Worm (Caenorhabditis elegans): Measurements from ENCODE around the gene rpl-42.
A peak's percentile ranks its signal among the peaks of the same experiment; 100 is the strongest.

rpl-42 gene

ce11 chrII:11096233-11096632 is 3.7 kb downstream of the rpl-42 start, which contains the start of gene nbs-1 (continued):
- TF ChIP-seq bed-2 (GFP tag; IDR thresholded peaks at IDR 0.05), result no peak
- peak; percentile 51 for TF ChIP-seq hrde-1 (tag; optimal IDR thresholded peaks at IDR 0.05; ENCODE audit: borderline replicate concordance)
- TF ChIP-seq xnd-1 (tag; optimal IDR thresholded peaks at IDR 0.05), result peak; percentile 38
- TF ChIP-seq madf-6 (GFP tag; IDR thresholded peaks at IDR 0.05), result peak; percentile 59
- TF ChIP-seq F57A8.1 (GFP tag; optimal IDR thresholded peaks at IDR 0.05), result peak; percentile 21
- TF ChIP-seq rcor-1 (GFP tag; IDR thresholded peaks at IDR 0.05), result peak; percentile 60
- TF ChIP-seq B0336.3 (GFP tag; IDR thresholded peaks at IDR 0.05), result peak; percentile 80
- TF ChIP-seq fkh-3 (tag; optimal IDR thresholded peaks at IDR 0.05), result peak; percentile 16
- TF ChIP-seq madf-10 (tag; optimal IDR thresholded peaks at IDR 0.05), result no peak
- peak; percentile 67; the same call in 1 of the 2 replicates for TF ChIP-seq F39B2.1 (GFP tag; IDR thresholded peaks at IDR 0.05)
- 0 out of 2 replicates have a peak, but pooled peaks have one; percentile 57 for TF ChIP-seq lin-26 (GFP tag; IDR thresholded peaks at IDR 0.05)

- TF ChIP-seq ama-1 (optimal IDR thresholded peaks at IDR 0.05) (no peak), ama-1 (GFP tag; optimal IDR thresholded peaks at IDR 0.05) (no peak), attf-5 (GFP tag; optimal IDR thresholded peaks at IDR 0.05) (peak; percentile 89), tbx-9 (tag; optimal IDR thresholded peaks at IDR 0.05; ENCODE audit: borderline replicate concordance) (no peak), efl-1 (GFP tag; optimal IDR thresholded peaks at IDR 0.05) (peak; percentile 13), snpc-1.1 (tag; optimal IDR thresholded peaks at IDR 0.05; ENCODE audit: insufficient read depth) (peak; percentile 16), let-526 (GFP tag; IDR thresholded peaks at IDR 0.05) (no peak), ztf-6 (GFP tag; IDR thresholded peaks at IDR 0.05) (no peak), rcor-1 (GFP tag; IDR thresholded peaks at IDR 0.05) (0 out of 2 replicates have a peak, but pooled peaks have one; percentile 19), lsy-27 (tag; optimal IDR thresholded peaks at IDR 0.05; ENCODE audit: borderline replicate concordance, insufficient read depth) (no peak), ceh-58 (GFP tag; IDR thresholded peaks at IDR 0.05) (no peak), F37B4.10 (GFP tag; IDR thresholded peaks at IDR 0.05) (no peak), F22D6.2 (tag; optimal IDR thresholded peaks at IDR 0.05) (no peak), F49E8.2 (tag; optimal IDR thresholded peaks at IDR 0.05; ENCODE audit: insufficient read depth) (peak; percentile 47), ceh-40 (GFP tag; IDR thresholded peaks at IDR 0.05) (no peak), Y95B8A.8 (GFP tag; IDR thresholded peaks at IDR 0.05) (no peak), ekl-4 (GFP tag; IDR thresholded peaks at IDR 0.05) (0 out of 2 replicates have a peak, but pooled peaks have one; percentile 10), B0035.1 (tag; optimal IDR thresholded peaks at IDR 0.05) (no peak), K12H6.12 (tag; optimal IDR thresholded peaks at IDR 0.05) (peak; percentile 46), lag-1 (GFP tag; IDR thresholded peaks at IDR 0.05) (no peak), ztf-3 (GFP tag; optimal IDR thresholded peaks at IDR 0.05) (no peak), ceh-100 (GFP tag; IDR thresholded peaks at IDR 0.05) (no peak), F57A8.1 (GFP tag; optimal IDR thresholded peaks at IDR 0.05) (no peak), fkh-3 (tag; optimal IDR thresholded peaks at IDR 0.05) (no peak), xnd-1 (tag; optimal IDR thresholded peaks at IDR 0.05) (no peak), Y53F4B.3 (GFP tag; IDR thresholded peaks at IDR 0.05) (no peak), sptf-2 (GFP tag; optimal IDR thresholded peaks at IDR 0.05) (no peak), nhr-80 (tag; optimal IDR thresholded peaks at IDR 0.05) (peak; percentile 32), rpc-1 (optimal IDR thresholded peaks at IDR 0.05) (no peak), rpc-1 (tag; optimal IDR thresholded peaks at IDR 0.05) (no peak), pbrm-1 (GFP tag; IDR thresholded peaks at IDR 0.05) (peak; percentile 14; the same call in 1 of the 2 replicates), atf-7 (tag; optimal IDR thresholded peaks at IDR 0.05) (no peak), lin-26 (GFP tag; IDR thresholded peaks at IDR 0.05) (no peak), snpc-4 (GFP tag; optimal IDR thresholded peaks at IDR 0.05) (no peak), snpc-4 (tag; optimal IDR thresholded peaks at IDR 0.05) (peak in 3 of 4 experiments; percentile 17 to 70 (median 49)), zim-3 (tag; optimal IDR thresholded peaks at IDR 0.05) (no peak), egl-44 (GFP tag; IDR thresholded peaks at IDR 0.05) (no peak), ztf-22 (GFP tag; optimal IDR thresholded peaks at IDR 0.05) (no peak), ztf-28 (GFP tag; IDR thresholded peaks at IDR 0.05) (no peak), let-607 (tag; optimal IDR thresholded peaks at IDR 0.05) (no peak)
Measured at ce11 chrII:11097154-11097887, 4.8 kb downstream of the rpl-42 start, which contains the start of the genes rpl-36.A and nuo-1. Gene rpl-36.A (minus strand): TSS chrII:11097204. Gene nuo-1 (plus strand): TSS chrII:11097837.

All from whole organism, young adult.